Fruit fly (Drosophila melanogaster) whole organism, embryonic: Measurements from ENCODE around the gene CG1542.

Experiments
- ATbp ChIP-seq: fragments of 200-800 bp; sonication (Bioruptor generic); optimal IDR thresholded peaks from 2 replicates; lab custom pipeline; 2017; ENCODE audit warnings: missing biosample characterization, mild to moderate bottlenecking, missing genetic modification characterization, missing genetic modification reagents
- CG10462 ChIP-seq: fragments of 200-800 bp; sonication (Bioruptor generic); optimal IDR thresholded peaks from 2 replicates; lab custom pipeline; 2016; ENCODE audit warnings: missing biosample characterization, missing genetic modification characterization
- CG11456 ChIP-seq: fragments of 200-800 bp; sonication (Bioruptor generic); IDR thresholded peaks from 3 replicates; pipeline ENCODE4 v1.3.6; 2022; ENCODE audit warnings: missing biosample characterization, missing genetic modification characterization
- CG12071 ChIP-seq: fragments of 200-800 bp; sonication (Bioruptor generic); optimal IDR thresholded peaks from 3 replicates; lab custom pipeline; 2018; ENCODE audit warnings: missing biosample characterization, mild to moderate bottlenecking, missing genetic modification characterization
- CG12391 ChIP-seq: fragments of 200-800 bp; sonication (Bioruptor generic); optimal IDR thresholded peaks from 3 replicates; lab custom pipeline; 2018; ENCODE audit warnings: missing biosample characterization, mild to moderate bottlenecking, missing genetic modification characterization, moderate library complexity
- CG13296 ChIP-seq: fragments of 200-800 bp; sonication (Bioruptor generic); optimal IDR thresholded peaks from 3 replicates; lab custom pipeline; 2018; ENCODE audit warnings: missing biosample characterization, mild to moderate bottlenecking, missing genetic modification characterization
- CG14965 ChIP-seq: fragments of 200-800 bp; sonication (Bioruptor generic); optimal IDR thresholded peaks from 2 replicates; lab custom pipeline; 2016; ENCODE audit warnings: missing biosample characterization, missing genetic modification characterization, borderline replicate concordance
- CG1529 ChIP-seq: fragments of 200-800 bp; sonication (Bioruptor generic); optimal IDR thresholded peaks from 3 replicates; lab custom pipeline; 2018; ENCODE audit warnings: missing biosample characterization, missing genetic modification characterization
- CG1602 ChIP-seq: fragments of 200-800 bp; sonication (Bioruptor generic); optimal IDR thresholded peaks from 3 replicates; lab custom pipeline; 2016; ENCODE audit warnings: missing biosample characterization, missing genetic modification characterization
- CG17328 ChIP-seq: fragments of 200-800 bp; sonication (Bioruptor generic); IDR thresholded peaks from 2 replicates; pipeline ENCODE4 v1.3.6; 2022; ENCODE audit warnings: missing biosample characterization, missing genetic modification characterization
- CG17612 ChIP-seq: fragments of 200-800 bp; sonication (Bioruptor generic); IDR thresholded peaks from 2 replicates; pipeline ENCODE4 v1.3.6; 2022; ENCODE audit warnings: missing biosample characterization, missing genetic modification characterization
- CG18599 ChIP-seq: fragments of 200-800 bp; sonication (Bioruptor generic); optimal IDR thresholded peaks from 3 replicates; lab custom pipeline; 2017; ENCODE audit warnings: missing biosample characterization, missing genetic modification characterization, mild to moderate bottlenecking, moderate library complexity, missing genetic modification reagents
- CG2712 ChIP-seq: fragments of 200-800 bp; optimal IDR thresholded peaks from 3 replicates; lab custom pipeline; 2019; ENCODE audit warnings: missing biosample characterization, mild to moderate bottlenecking, missing genetic modification characterization, moderate library complexity
- CG2875 ChIP-seq: fragments of 200-800 bp; sonication (Bioruptor generic); optimal IDR thresholded peaks from 2 replicates; lab custom pipeline; 2017; ENCODE audit warnings: missing biosample characterization, mild to moderate bottlenecking, missing genetic modification characterization, missing genetic modification reagents
- CG3163 ChIP-seq: fragments of 200-800 bp; sonication (Bioruptor generic); optimal IDR thresholded peaks from 3 replicates; lab custom pipeline; 2016; ENCODE audit warnings: missing biosample characterization, missing genetic modification characterization
- CG43689 ChIP-seq: fragments of 200-800 bp; sonication (Bioruptor generic); IDR thresholded peaks from 2 replicates; pipeline ENCODE4 v1.3.6; 2022; ENCODE audit warnings: missing biosample characterization, missing genetic modification characterization
- CG5245 ChIP-seq: fragments of 200-800 bp; sonication (Bioruptor generic); optimal IDR thresholded peaks from 3 replicates; lab custom pipeline; 2016; ENCODE audit warnings: missing biosample characterization, missing genetic modification characterization
- CG7372 ChIP-seq: fragments of 200-800 bp; sonication (Bioruptor generic); IDR thresholded peaks from 2 replicates; pipeline ENCODE4 v1.3.6; 2022; ENCODE audit warnings: missing biosample characterization, missing genetic modification characterization
- CG7556 ChIP-seq: fragments of 200-800 bp; sonication (Bioruptor generic); optimal IDR thresholded peaks from 2 replicates; lab custom pipeline; 2017; ENCODE audit warnings: missing biosample characterization, mild to moderate bottlenecking, missing genetic modification characterization
- CG7928 ChIP-seq: fragments of 200-800 bp; sonication (Bioruptor generic); optimal IDR thresholded peaks from 2 replicates; lab custom pipeline; 2017; ENCODE audit warnings: missing biosample characterization, mild to moderate bottlenecking, missing genetic modification characterization
- Dad ChIP-seq: fragments of 200-800 bp; sonication (Bioruptor generic); optimal IDR thresholded peaks from 3 replicates; lab custom pipeline; 2016; ENCODE audit warnings: missing biosample characterization, missing genetic modification characterization
- Doc2 ChIP-seq: fragments of 200-800 bp; sonication (Bioruptor generic); IDR thresholded peaks from 2 replicates; pipeline ENCODE4 v1.3.6; 2022; ENCODE audit warnings: missing biosample characterization, missing genetic modification characterization
- Dp ChIP-seq: fragments of 200-800 bp; sonication (Bioruptor generic); optimal IDR thresholded peaks from 2 replicates; lab custom pipeline; 2018; ENCODE audit warnings: missing biosample characterization, mild to moderate bottlenecking, missing genetic modification characterization, moderate library complexity
- E2f1 ChIP-seq: fragments of 200-800 bp; sonication (Bioruptor generic); IDR thresholded peaks from 2 replicates; pipeline ENCODE4 v1.3.6; 2022; ENCODE audit warnings: missing biosample characterization, missing genetic modification characterization
- Ets65A ChIP-seq: fragments of 200-800 bp; sonication (Bioruptor generic); peaks from one replicate; lab custom pipeline; 2016; ENCODE audit warnings: missing biosample characterization, missing genetic modification characterization
- HmgZ ChIP-seq: fragments of 200-800 bp; sonication (Bioruptor generic); optimal IDR thresholded peaks from 2 replicates; lab custom pipeline; 2018; ENCODE audit warnings: missing biosample characterization, mild to moderate bottlenecking, missing genetic modification characterization
- Lpt ChIP-seq: fragments of >200 bp; optimal IDR thresholded peaks from 2 replicates; lab custom pipeline; 2018; ENCODE audit warnings: missing biosample characterization, missing genetic modification characterization
- MBD-R2 ChIP-seq: fragments of 200-800 bp; sonication (Bioruptor generic); IDR thresholded peaks from 2 replicates; pipeline ENCODE4 v1.3.6; 2022; ENCODE audit warnings: missing biosample characterization, missing genetic modification characterization
- Mad ChIP-seq: fragments of 200-800 bp; sonication (Bioruptor generic); optimal IDR thresholded peaks from 2 replicates; lab custom pipeline; 2016; ENCODE audit warnings: missing biosample characterization, missing genetic modification characterization
- Mrtf ChIP-seq: fragments of 200-800 bp; sonication (Bioruptor generic); IDR thresholded peaks from 3 replicates; pipeline ENCODE4 v1.3.6; 2022; ENCODE audit warnings: missing biosample characterization, missing genetic modification characterization
- Oaz ChIP-seq: fragments of 200-800 bp; sonication (Bioruptor generic); IDR thresholded peaks from 2 replicates; pipeline ENCODE4 v1.3.6; 2022; ENCODE audit warnings: missing biosample characterization, missing genetic modification characterization
- Opbp ChIP-seq: fragments of 200-800 bp; sonication (Bioruptor generic); IDR thresholded peaks from 3 replicates; pipeline ENCODE4 v1.3.6; 2022; ENCODE audit warnings: missing biosample characterization, missing genetic modification characterization; ENCODE audit not compliant: partially characterized antibody
- Scr ChIP-seq: fragments of 200-800 bp; sonication (Bioruptor generic); IDR thresholded peaks from 2 replicates; pipeline ENCODE4 v1.3.6; 2022; ENCODE audit warnings: missing biosample characterization, missing genetic modification characterization; ENCODE audit not compliant: partially characterized antibody
- Xbp1 ChIP-seq: fragments of 200-800 bp; sonication (Bioruptor generic); optimal IDR thresholded peaks from 3 replicates; lab custom pipeline; 2016; ENCODE audit warnings: missing biosample characterization, mild to moderate bottlenecking, missing genetic modification characterization
- aop ChIP-seq: fragments of 200-800 bp; sonication (Bioruptor generic); IDR thresholded peaks from 2 replicates; pipeline ENCODE4 v1.3.6; 2022; ENCODE audit warnings: missing biosample characterization, missing genetic modification characterization
- cad ChIP-seq: fragments of >200 bp; optimal IDR thresholded peaks from 2 replicates; lab custom pipeline; 2017; ENCODE audit warnings: missing biosample characterization, missing genetic modification characterization
- cas ChIP-seq: fragments of 200-800 bp; sonication (Bioruptor generic); IDR thresholded peaks from 2 replicates; pipeline ENCODE4 v1.3.6; 2022; ENCODE audit warnings: missing biosample characterization, missing genetic modification characterization
- cato ChIP-seq: fragments of 200-800 bp; sonication (Bioruptor generic); optimal IDR thresholded peaks from 2 replicates; lab custom pipeline; 2016; ENCODE audit warnings: missing biosample characterization, missing genetic modification characterization, borderline replicate concordance
- dmrt11E ChIP-seq: fragments of 200-800 bp; sonication (Bioruptor generic); optimal IDR thresholded peaks from 3 replicates; lab custom pipeline; 2018; ENCODE audit warnings: missing biosample characterization, mild to moderate bottlenecking, missing genetic modification characterization, moderate library complexity
- gsb-n ChIP-seq: fragments of 200-800 bp; sonication (Bioruptor generic); optimal IDR thresholded peaks from 3 replicates; lab custom pipeline; 2018; ENCODE audit warnings: missing biosample characterization, mild to moderate bottlenecking, missing genetic modification characterization
- gt ChIP-seq: fragments of 200-800 bp; sonication (Bioruptor generic); IDR thresholded peaks from 2 replicates; pipeline ENCODE4 v1.3.6; 2022; ENCODE audit warnings: missing biosample characterization, missing genetic modification characterization
- klu ChIP-seq: fragments of 200-800 bp; sonication (Bioruptor generic); IDR thresholded peaks from 2 replicates; pipeline ENCODE4 v1.3.6; 2022; ENCODE audit warnings: missing biosample characterization, missing genetic modification characterization
- maf-S ChIP-seq: fragments of 200-800 bp; sonication (Bioruptor generic); optimal IDR thresholded peaks from 2 replicates; lab custom pipeline; 2016; ENCODE audit warnings: missing biosample characterization, missing genetic modification characterization
- onecut ChIP-seq: fragments of 200-800 bp; sonication (Bioruptor generic); IDR thresholded peaks from 2 replicates; pipeline ENCODE4 v1.3.6; 2022; ENCODE audit warnings: missing biosample characterization, missing genetic modification characterization
- pb ChIP-seq: fragments of 200-800 bp; sonication (Bioruptor generic); optimal IDR thresholded peaks from 3 replicates; lab custom pipeline; 2016; ENCODE audit warnings: missing biosample characterization, missing genetic modification characterization
- pfk ChIP-seq: fragments of 200-800 bp; sonication (Bioruptor generic); optimal IDR thresholded peaks from 2 replicates; lab custom pipeline; 2018; ENCODE audit warnings: missing biosample characterization, mild to moderate bottlenecking, missing genetic modification characterization, moderate library complexity
- pita ChIP-seq: fragments of 200-800 bp; sonication (Bioruptor generic); optimal IDR thresholded peaks from 2 replicates; lab custom pipeline; 2017; ENCODE audit warnings: missing biosample characterization, mild to moderate bottlenecking, missing genetic modification characterization
- schlank ChIP-seq: fragments of 200-800 bp; sonication (Bioruptor generic); optimal IDR thresholded peaks from 2 replicates; lab custom pipeline; 2018; ENCODE audit warnings: missing biosample characterization, mild to moderate bottlenecking, missing genetic modification characterization
- sd ChIP-seq: fragments of 200-800 bp; sonication (Bioruptor generic); optimal IDR thresholded peaks from 3 replicates; lab custom pipeline; 2018; ENCODE audit warnings: missing biosample characterization, mild to moderate bottlenecking, missing genetic modification characterization, moderate library complexity
- sob ChIP-seq: fragments of 200-800 bp; sonication (Bioruptor generic); IDR thresholded peaks from 2 replicates; pipeline ENCODE4 v1.3.6; 2022; ENCODE audit warnings: missing biosample characterization, missing genetic modification characterization
- ssp ChIP-seq: fragments of 200-800 bp; sonication (Bioruptor generic); IDR thresholded peaks from 2 replicates; pipeline ENCODE4 v1.3.6; 2022; ENCODE audit warnings: missing biosample characterization, missing genetic modification characterization
- unc-4 ChIP-seq: fragments of 200-800 bp; sonication (Bioruptor generic); IDR thresholded peaks from 2 replicates; pipeline ENCODE4 v1.3.6; 2022; ENCODE audit warnings: missing biosample characterization, missing genetic modification characterization; ENCODE audit not compliant: partially characterized antibody

The CG1542 gene

DNA sequence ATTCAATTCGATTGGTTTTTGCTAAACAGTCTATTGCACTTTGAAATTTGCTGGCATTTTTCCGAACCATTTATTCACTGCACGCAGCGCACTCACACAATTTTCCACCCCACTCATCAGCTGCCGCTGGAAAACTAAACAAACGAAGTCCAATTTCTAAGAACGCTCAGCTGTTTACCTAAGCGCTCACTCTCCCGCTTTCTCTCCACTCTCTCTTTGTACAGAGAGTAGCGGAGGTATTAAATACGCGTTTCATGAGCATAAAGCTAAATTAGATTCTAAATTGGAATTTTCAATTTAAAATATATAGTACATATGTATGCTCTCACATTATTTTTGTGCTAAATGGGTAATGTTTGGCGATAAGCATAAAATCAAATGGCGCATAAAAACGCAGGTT lies 44.3 kb upstream of the CG1542 start, which contains the start of gene stops:
stops (minus strand) TSS at position 139 of the 400 bp plus-strand sequence.
- TF ChIP-seq gsb-n (tag; lab: Kevin White, UChicago): peak; percentile 27
- TF ChIP-seq Doc2 (GFP tag; lab: Robert Waterston, UW): no peak
- no peak for TF ChIP-seq CG2712 (tag; lab: Kevin White, UChicago)
- no peak for TF ChIP-seq CG10462 (GFP tag; lab: Kevin White, UChicago)
- TF ChIP-seq CG12391 (tag; lab: Kevin White, UChicago): no peak
- TF ChIP-seq Oaz (GFP tag; lab: Robert Waterston, UW): no peak
- no peak for TF ChIP-seq pb (GFP tag; lab: Kevin White, UChicago)
- no peak for TF ChIP-seq Mad (GFP tag; lab: Kevin White, UChicago)
- TF ChIP-seq schlank: no peak
- TF ChIP-seq CG1529 (GFP tag; lab: Kevin White, UChicago): peak; percentile 34
- no peak for TF ChIP-seq dmrt11E (tag; lab: Kevin White, UChicago)
- no peak for TF ChIP-seq cato
- TF ChIP-seq CG43689 (GFP tag; lab: Robert Waterston, UW): no peak
- peak; percentile 62 for TF ChIP-seq CG12071 (GFP tag; lab: Kevin White, UChicago)
- no peak for TF ChIP-seq cas (GFP tag; lab: Robert Waterston, UW)
- TF ChIP-seq CG3163: peak; percentile 26
- TF ChIP-seq CG5245: no peak
- no peak for TF ChIP-seq klu (GFP tag; lab: Robert Waterston, UW)
- TF ChIP-seq Mrtf (GFP tag; lab: Robert Waterston, UW): no peak
- no peak for TF ChIP-seq CG17328 (GFP tag; lab: Robert Waterston, UW)
- TF ChIP-seq CG13296: no peak
- TF ChIP-seq Dp (GFP tag; lab: Kevin White, UChicago): no peak
- no peak for TF ChIP-seq Opbp
- TF ChIP-seq E2f1 (GFP tag; lab: Robert Waterston, UW): 0 out of 2 replicates have a peak, but pooled peaks have one; percentile 20
- no peak for TF ChIP-seq aop (GFP tag; lab: Robert Waterston, UW)
- peak; percentile 80 for TF ChIP-seq ATbp (GFP tag; lab: Kevin White, UChicago)
- 0 out of 3 replicates have a peak, but pooled peaks have one; percentile 59 for TF ChIP-seq CG11456 (GFP tag; lab: Robert Waterston, UW)
- TF ChIP-seq CG1602: peak; percentile 41
- no peak for TF ChIP-seq HmgZ (tag; lab: Kevin White, UChicago)
- 0 out of 2 replicates have a peak, but pooled peaks have one; percentile 30 for TF ChIP-seq sob (GFP tag; lab: Robert Waterston, UW)
- peak; percentile 27 for TF ChIP-seq Ets65A
- TF ChIP-seq CG7928 (GFP tag; lab: Kevin White, UChicago): no peak
- no peak for TF ChIP-seq unc-4 (GFP tag; lab: Robert Waterston, UW)
- no peak; the same call in 1 of the 2 replicates for TF ChIP-seq MBD-R2
- no peak for TF ChIP-seq ssp (GFP tag; lab: Robert Waterston, UW)
- peak; percentile 10 for TF ChIP-seq CG7556 (GFP tag; lab: Kevin White, UChicago)
- peak; percentile 28 for TF ChIP-seq Xbp1 (GFP tag; lab: Kevin White, UChicago)
- TF ChIP-seq CG7372 (GFP tag; lab: Robert Waterston, UW): no peak
- TF ChIP-seq CG17612 (GFP tag; lab: Robert Waterston, UW): no peak
- TF ChIP-seq maf-S: peak; percentile 34
- TF ChIP-seq CG2875: peak; percentile 61
- TF ChIP-seq onecut (GFP tag; lab: Robert Waterston, UW): peak; percentile 26
- no peak for TF ChIP-seq Dad (GFP tag; lab: Kevin White, UChicago)
- TF ChIP-seq pita (GFP tag; lab: Kevin White, UChicago): no peak
- peak; percentile 5 for TF ChIP-seq CG18599 (GFP tag; lab: Kevin White, UChicago)
- no peak for TF ChIP-seq Lpt (GFP tag; lab: Kevin White, UChicago)
- TF ChIP-seq sd (tag; lab: Kevin White, UChicago): no peak
- TF ChIP-seq CG14965: peak; percentile 15
- TF ChIP-seq gt (GFP tag; lab: Robert Waterston, UW): no peak
- no peak for TF ChIP-seq Scr (GFP tag; lab: Robert Waterston, UW)
- peak; percentile 62 for TF ChIP-seq pfk
- TF ChIP-seq cad: no peak
